Fruit fly (Drosophila melanogaster): ENCODE data around the gene Nup205.
A peak's percentile ranks its signal among the peaks of the same experiment; 100 is the strongest.

Nup205 gene

DNA sequence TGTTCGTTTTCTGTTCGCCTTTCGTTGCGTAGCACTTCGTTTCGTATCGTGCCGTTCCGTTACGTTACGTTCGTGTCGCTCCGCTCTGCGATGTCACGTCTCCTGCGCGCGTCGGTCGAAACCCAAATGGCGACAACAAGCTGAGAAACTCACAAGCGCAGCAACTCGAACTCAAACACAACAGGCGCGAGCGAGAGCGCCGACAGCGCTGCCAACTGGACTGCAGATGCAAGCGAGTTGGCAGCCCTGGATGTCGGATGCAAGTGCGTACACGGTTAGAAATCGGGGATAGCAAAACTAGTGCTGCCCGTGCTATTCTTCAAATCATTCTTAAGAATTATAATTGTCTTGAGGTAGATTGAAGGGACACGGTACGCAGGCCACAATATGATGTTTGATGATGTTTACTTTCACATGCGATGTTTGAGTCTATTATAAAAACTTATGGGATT lies 3.6 kb upstream of the Nup205 start (continued):
- TF ChIP-seq CG12299 (tag; optimal IDR thresholded peaks at IDR 0.05) (peak; percentile 8), h (optimal IDR thresholded peaks at IDR 0.05) (no peak), CG11695 (GFP tag; IDR thresholded peaks at IDR 0.05) (peak; percentile 73), pan (optimal IDR thresholded peaks at IDR 0.05) (no peak), pan (GFP tag; optimal IDR thresholded peaks at IDR 0.05 in 1 of 2, IDR thresholded peaks at IDR 0.05 in 1 of 2) (peak in 1 of 2 experiments; percentile 82), Trl (optimal IDR thresholded peaks at IDR 0.05) (peak; percentile 45 to 49), Trl (GFP tag; optimal IDR thresholded peaks at IDR 0.05) (peak; percentile 56), CG17328 (GFP tag; IDR thresholded peaks at IDR 0.05) (peak; percentile 73), pros (GFP tag; optimal IDR thresholded peaks at IDR 0.05) (peak; percentile 29), pum (GFP tag; optimal IDR thresholded peaks at IDR 0.05) (peak; percentile 75), tin (GFP tag; optimal IDR thresholded peaks at IDR 0.05) (peak; percentile 78), CG16779 (GFP tag; IDR thresholded peaks at IDR 0.05) (peak; percentile 33; the same call in 1 of the 2 replicates), dpn (GFP tag; optimal IDR thresholded peaks at IDR 0.05) (peak; percentile 75 to 76), Side (GFP tag; optimal IDR thresholded peaks at IDR 0.05) (peak; percentile 73), CG3065 (GFP tag; optimal IDR thresholded peaks at IDR 0.05) (no peak), Bdp1 (GFP tag; optimal IDR thresholded peaks at IDR 0.05) (peak; percentile 60), odd (GFP tag; optimal IDR thresholded peaks at IDR 0.05) (peak; percentile 22), HHEX (GFP tag; optimal IDR thresholded peaks at IDR 0.05) (peak; percentile 57), Fer1 (GFP tag; optimal IDR thresholded peaks at IDR 0.05) (peak; percentile 56), ci (GFP tag; IDR thresholded peaks at IDR 0.05) (peak; percentile 87), CG15601 (tag; optimal IDR thresholded peaks at IDR 0.05) (peak; percentile 54), br (optimal IDR thresholded peaks at IDR 0.05) (no peak), CG14050 (GFP tag; IDR thresholded peaks at IDR 0.05) (peak; percentile 68; the same call in 2 of the 3 replicates), BEAF-32 (GFP tag; optimal IDR thresholded peaks at IDR 0.05) (peak; percentile 33), otp (GFP tag; IDR thresholded peaks at IDR 0.05) (peak; percentile 64; the same call in 2 of the 3 replicates), Atf3 (GFP tag; optimal IDR thresholded peaks at IDR 0.05) (peak; percentile 71), Sry-β (GFP tag; optimal IDR thresholded peaks at IDR 0.05) (peak; percentile 52), CG12104 (GFP tag; optimal IDR thresholded peaks at IDR 0.05) (peak; percentile 44), Hr3 (GFP tag; optimal IDR thresholded peaks at IDR 0.05) (peak; percentile 61), CG4820 (GFP tag; optimal IDR thresholded peaks at IDR 0.05) (peak; percentile 71), da (GFP tag; optimal IDR thresholded peaks at IDR 0.05) (no peak), CG1647 (GFP tag; optimal IDR thresholded peaks at IDR 0.05) (peak; percentile 71), CG10267 (tag; optimal IDR thresholded peaks at IDR 0.05) (peak; percentile 47), CG18599 (GFP tag; optimal IDR thresholded peaks at IDR 0.05) (peak; percentile 69), Stat92E (GFP tag; optimal IDR thresholded peaks at IDR 0.05) (peak in 1 of 3 experiments; percentile 24), CG10462 (GFP tag; optimal IDR thresholded peaks at IDR 0.05) (peak; percentile 42), CG9932 (GFP tag; IDR thresholded peaks at IDR 0.05) (peak; percentile 59; the same call in 1 of the 2 replicates), CG17568 (GFP tag; optimal IDR thresholded peaks at IDR 0.05) (no peak), CG12155 (GFP tag; optimal IDR thresholded peaks at IDR 0.05) (peak; percentile 46), Myb (GFP tag; optimal IDR thresholded peaks at IDR 0.05) (peak; percentile 33), CG10274 (GFP tag; optimal IDR thresholded peaks at IDR 0.05) (no peak), hb (GFP tag; IDR thresholded peaks at IDR 0.05; ENCODE audit: partially characterized antibody) (no peak), CG31388 (GFP tag; optimal IDR thresholded peaks at IDR 0.05) (peak; percentile 4), D19A (tag; optimal IDR thresholded peaks at IDR 0.05) (peak; percentile 40), ato (GFP tag; IDR thresholded peaks at IDR 0.05; ENCODE audit: partially characterized antibody) (peak; percentile 59), cas (GFP tag; IDR thresholded peaks at IDR 0.05) (peak; percentile 64), gro (GFP tag; optimal IDR thresholded peaks at IDR 0.05) (peak; percentile 76), CG10654 (GFP tag; optimal IDR thresholded peaks at IDR 0.05) (peak; percentile 57), CG30431 (GFP tag; optimal IDR thresholded peaks at IDR 0.05) (peak; percentile 47), CG12391 (tag; optimal IDR thresholded peaks at IDR 0.05) (peak; percentile 76), Lim3 (GFP tag; IDR thresholded peaks at IDR 0.05) (no peak), yki (optimal IDR thresholded peaks at IDR 0.05) (no peak)

All from whole organism, embryonic.